Worm (Caenorhabditis elegans): ENCODE data around the gene grl-22.

grl-22 gene

ce11 chrIII:5449762-5450308 lies 36.0 kb upstream of the grl-22 start, which contains the start of gene F48E8.8:
F48E8.8 (minus strand) TSS chrIII:5449812.
- TF ChIP-seq attf-5 (GFP tag; optimal IDR thresholded peaks at IDR 0.05) (peak; percentile 90), lin-26 (GFP tag; IDR thresholded peaks at IDR 0.05) (no peak), zfh-2 (GFP tag; conservative IDR thresholded peaks at IDR 0.05) (peak; percentile 77), ceh-27 (GFP tag; optimal IDR thresholded peaks at IDR 0.05) (peak; percentile 22), lin-54 (GFP tag; optimal IDR thresholded peaks at IDR 0.05) (peak; percentile 51), egl-44 (GFP tag; IDR thresholded peaks at IDR 0.05) (0 out of 2 replicates have a peak, but pooled peaks have one; percentile 25), lin-35 (GFP tag; optimal IDR thresholded peaks at IDR 0.05) (peak in 1 of 3 experiments; percentile 43), mcd-1 (GFP tag; IDR thresholded peaks at IDR 0.05) (peak; percentile 80), ZK185.1 (tag; optimal IDR thresholded peaks at IDR 0.05; ENCODE audit: poor library complexity, severe bottlenecking) (peak; percentile 15), ztf-18 (tag; optimal IDR thresholded peaks at IDR 0.05) (peak; percentile 22), hmg-1.2 (GFP tag; IDR thresholded peaks at IDR 0.05) (peak; percentile 76; the same call in 1 of the 2 replicates), lin-40 (tag; optimal IDR thresholded peaks at IDR 0.05) (peak; percentile 21), pbrm-1 (GFP tag; IDR thresholded peaks at IDR 0.05) (peak; percentile 45; the same call in 1 of the 2 replicates), aptf-3 (GFP tag; IDR thresholded peaks at IDR 0.05) (no peak), nhr-80 (tag; optimal IDR thresholded peaks at IDR 0.05) (peak; percentile 31), F57C9.4 (tag; optimal IDR thresholded peaks at IDR 0.05) (no peak), cebp-1 (GFP tag; IDR thresholded peaks at IDR 0.05) (0 out of 2 replicates have a peak, but pooled peaks have one; percentile 13), cebp-1 (tag; optimal IDR thresholded peaks at IDR 0.05) (peak; percentile 81), madf-10 (tag; optimal IDR thresholded peaks at IDR 0.05) (peak; percentile 13), dox-1 (GFP tag; IDR thresholded peaks at IDR 0.05) (peak; percentile 24; the same call in 1 of the 2 replicates), rcor-1 (GFP tag; IDR thresholded peaks at IDR 0.05) (no peak), nfyb-1 (GFP tag; IDR thresholded peaks at IDR 0.05) (no peak), tbp1 (GFP tag; optimal IDR thresholded peaks at IDR 0.05) (peak; percentile 21)

ce11 chrIII:5448177-5448576 lies 34.4 kb upstream of the grl-22 start, which contains the start of gene skpt-1:
skpt-1 (minus strand) TSS chrIII:5448395.
- peak; percentile 63; the same call in 1 of the 2 replicates for TF ChIP-seq ceh-100 (GFP tag; IDR thresholded peaks at IDR 0.05)
- no peak for TF ChIP-seq F39B2.1 (GFP tag; IDR thresholded peaks at IDR 0.05)
- TF ChIP-seq ceh-91 (GFP tag; IDR thresholded peaks at IDR 0.05), result peak; percentile 96
- TF ChIP-seq attf-3 (GFP tag; conservative IDR thresholded peaks at IDR 0.05), result peak; percentile 45; the same call in 1 of the 2 replicates
- peak; percentile 91; the same call in 1 of the 2 replicates for TF ChIP-seq Y95B8A.8 (GFP tag; IDR thresholded peaks at IDR 0.05)
- peak; percentile 88 for TF ChIP-seq dox-1 (GFP tag; IDR thresholded peaks at IDR 0.05)
- no peak for TF ChIP-seq bed-1 (GFP tag; IDR thresholded peaks at IDR 0.05)
- TF ChIP-seq xnd-1 (tag; optimal IDR thresholded peaks at IDR 0.05), result peak; percentile 98
- TF ChIP-seq Y53G8AR.9 (GFP tag; conservative IDR thresholded peaks at IDR 0.05), result peak; percentile 87
- TF ChIP-seq C17E4.6 (GFP tag; IDR thresholded peaks at IDR 0.05), result peak; percentile 77; the same call in 1 of the 2 replicates
- TF ChIP-seq him-1 (tag; optimal IDR thresholded peaks at IDR 0.05), result peak; percentile 19
- peak; percentile 89 for TF ChIP-seq F33H1.4 (GFP tag; IDR thresholded peaks at IDR 0.05)
- TF ChIP-seq B0035.1 (tag; optimal IDR thresholded peaks at IDR 0.05), result no peak
- no peak for TF ChIP-seq rpc-1 (optimal IDR thresholded peaks at IDR 0.05)
- TF ChIP-seq rpc-1 (tag; optimal IDR thresholded peaks at IDR 0.05), result no peak
- 0 out of 2 replicates have a peak, but pooled peaks have one; percentile 51 for TF ChIP-seq Y79H2A.3 (GFP tag; conservative IDR thresholded peaks at IDR 0.05)
- 0 out of 2 replicates have a peak, but pooled peaks have one; percentile 26 for TF ChIP-seq Y67H2A.10 (GFP tag; conservative IDR thresholded peaks at IDR 0.05)
- peak; percentile 97 for TF ChIP-seq D2030.7 (GFP tag; IDR thresholded peaks at IDR 0.05)
- no peak for TF ChIP-seq rec-8 (tag; optimal IDR thresholded peaks at IDR 0.05)
- TF ChIP-seq ztf-28 (GFP tag; IDR thresholded peaks at IDR 0.05), result 0 out of 2 replicates have a peak, but pooled peaks have one; percentile 77
- no peak for TF ChIP-seq madf-10 (tag; optimal IDR thresholded peaks at IDR 0.05)
- no peak for TF ChIP-seq F57C9.4 (tag; optimal IDR thresholded peaks at IDR 0.05)
- peak; percentile 58 for TF ChIP-seq athp-1 (tag; optimal IDR thresholded peaks at IDR 0.05)
- TF ChIP-seq C06A6.2 (GFP tag; conservative IDR thresholded peaks at IDR 0.05), result no peak
- no peak for TF ChIP-seq ceh-79 (tag; optimal IDR thresholded peaks at IDR 0.05)
- TF ChIP-seq lir-1 (GFP tag; conservative IDR thresholded peaks at IDR 0.05), result peak; percentile 76; the same call in 1 of the 2 replicates
- TF ChIP-seq rcor-1 (GFP tag; IDR thresholded peaks at IDR 0.05), result peak; percentile 82
- TF ChIP-seq hrde-1 (tag; optimal IDR thresholded peaks at IDR 0.05; ENCODE audit: borderline replicate concordance), result peak; percentile 54

Measured in whole organism, young adult.